Fruit fly (Drosophila melanogaster): ENCODE results near the gene CG5116.

DNA sequence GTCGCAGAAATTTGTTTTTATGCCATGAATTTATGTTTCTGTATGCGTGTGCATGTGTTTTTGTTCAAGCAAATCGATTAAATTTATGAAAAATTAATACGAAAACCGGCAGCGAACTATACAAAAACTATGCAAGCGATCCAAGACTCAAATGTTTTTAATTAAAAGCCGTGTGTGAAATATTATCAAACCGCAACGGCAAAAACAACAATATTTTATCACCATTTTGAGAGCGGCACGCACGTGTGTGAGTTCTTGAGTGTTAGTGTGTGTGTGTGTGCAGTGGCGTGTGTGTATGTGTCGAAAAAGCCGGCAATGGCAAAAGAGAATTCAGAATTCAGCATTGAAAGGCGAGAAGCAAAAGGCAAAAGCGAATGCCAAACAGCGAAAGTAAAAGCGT lies 35.7 kb downstream of the CG5116 start:
- TF ChIP-seq CG13287 (GFP tag; IDR thresholded peaks at IDR 0.05; ENCODE audit: partially characterized antibody) = no peak
- TF ChIP-seq sens-2 (GFP tag; IDR thresholded peaks at IDR 0.05) = no peak
- TF ChIP-seq CG7271 (tag; optimal IDR thresholded peaks at IDR 0.05) = no peak
- TF ChIP-seq grau (tag; optimal IDR thresholded peaks at IDR 0.05) = no peak
- TF ChIP-seq rib (GFP tag; IDR thresholded peaks at IDR 0.05) = no peak
- no peak for TF ChIP-seq mld (GFP tag; IDR thresholded peaks at IDR 0.05; ENCODE audit: partially characterized antibody)
- no peak for TF ChIP-seq CG9817 (tag; optimal IDR thresholded peaks at IDR 0.05)
- TF ChIP-seq Trl (optimal IDR thresholded peaks at IDR 0.05) = no peak
- TF ChIP-seq Trl (GFP tag; optimal IDR thresholded peaks at IDR 0.05) = no peak

Measured in whole organism, embryonic.